Fruit fly (Drosophila melanogaster) whole organism, wandering third instar larva: Measurements from ENCODE around the gene Gba1a.

ENCODE experiments used
- Abd-B ChIP-seq: fragments of >200 bp; optimal IDR thresholded peaks from 2 replicates; lab custom pipeline; 2017; ENCODE audit warnings: missing biosample characterization, missing genetic modification characterization
- CG32264 ChIP-seq: fragments of 200-800 bp; sonication (Bioruptor generic); optimal IDR thresholded peaks from 2 replicates; lab custom pipeline; 2016; ENCODE audit warnings: missing biosample characterization, missing genetic modification characterization
- CG9705 ChIP-seq: fragments of 200-800 bp; sonication (Bioruptor generic); optimal IDR thresholded peaks from 2 replicates; lab custom pipeline; 2018; ENCODE audit warnings: missing biosample characterization, mild to moderate bottlenecking, missing genetic modification characterization
- CrebA ChIP-seq: fragments of 200-800 bp; sonication (Bioruptor generic); optimal IDR thresholded peaks from 2 replicates; lab custom pipeline; 2016; ENCODE audit warnings: missing biosample characterization, mild to moderate bottlenecking, missing genetic modification characterization, borderline replicate concordance
- Dfd ChIP-seq: fragments of >200 bp; optimal IDR thresholded peaks from 2 replicates; lab custom pipeline; 2017; ENCODE audit warnings: missing biosample characterization, missing genetic modification characterization
- Dif ChIP-seq: fragments of 200-275, 200-300 bp; sonication (Bioruptor generic); optimal IDR thresholded peaks from 2 replicates; lab custom pipeline; 2018; ENCODE audit warnings: missing biosample characterization, missing genetic modification characterization; ENCODE audit not compliant: partially characterized antibody
- GATAd ChIP-seq: sonication (Bioruptor generic); optimal IDR thresholded peaks from 2 replicates; lab custom pipeline; 2016; ENCODE audit warnings: missing biosample characterization, missing genetic modification characterization
- HLH106 ChIP-seq: fragments of 200-800 bp; optimal IDR thresholded peaks from 3 replicates; lab custom pipeline; 2019; ENCODE audit warnings: missing biosample characterization, mild to moderate bottlenecking, missing genetic modification characterization, moderate library complexity
- Hnf4 ChIP-seq: fragments of 200-800 bp; sonication (Bioruptor generic); optimal IDR thresholded peaks from 2 replicates; lab custom pipeline; 2016; ENCODE audit warnings: missing biosample characterization, mild to moderate bottlenecking, missing genetic modification characterization
- Hr78 ChIP-seq: fragments of >200 bp; optimal IDR thresholded peaks from 2 replicates; lab custom pipeline; 2017; ENCODE audit warnings: missing biosample characterization, missing genetic modification characterization
- Hr83 ChIP-seq: fragments of 200-300 bp; sonication (Bioruptor generic); optimal IDR thresholded peaks from 2 replicates; lab custom pipeline; 2016; ENCODE audit warnings: missing biosample characterization, mild to moderate bottlenecking, missing genetic modification characterization, moderate library complexity; ENCODE audit not compliant: poor library complexity, severe bottlenecking
- Jra ChIP-seq: sonication (Bioruptor generic); optimal IDR thresholded peaks from 2 replicates; lab custom pipeline; 2016; ENCODE audit warnings: missing biosample characterization, missing genetic modification characterization
- Mio ChIP-seq: sonication (Bioruptor generic); optimal IDR thresholded peaks from 2 replicates; lab custom pipeline; 2016; ENCODE audit warnings: missing biosample characterization, missing genetic modification characterization
- Myc ChIP-seq: fragments of >200 bp; optimal IDR thresholded peaks from 2 replicates; lab custom pipeline; 2017
- N ChIP-seq: fragments of >200 bp; optimal IDR thresholded peaks from 2 replicates; lab custom pipeline; 2018; ENCODE audit warnings: missing biosample characterization, missing external identifiers, missing genetic modification characterization
- OdsH ChIP-seq: fragments of 200-800 bp; sonication (Bioruptor generic); optimal IDR thresholded peaks from 2 replicates; lab custom pipeline; 2016; ENCODE audit warnings: missing biosample characterization, mild to moderate bottlenecking, missing genetic modification characterization
- Rel ChIP-seq, 2 experiments: fragments of 200-800 bp; sonication (Bioruptor generic) in 1 of 2; optimal IDR thresholded peaks; 2 replicates in 1 of 2; 3 replicates in 1 of 2; lab custom pipeline; 2016 to 2019; ENCODE audit warnings: mild to moderate bottlenecking in 2 of 2, missing biosample characterization in 2 of 2, missing genetic modification characterization in 2 of 2, moderate library complexity in 1 of 2
- Sp1 ChIP-seq: fragments of 200-800 bp; sonication (Bioruptor generic); optimal IDR thresholded peaks from 3 replicates; lab custom pipeline; 2019; ENCODE audit warnings: missing biosample characterization, mild to moderate bottlenecking, missing genetic modification characterization, moderate library complexity
- Vsx2 ChIP-seq: fragments of 200-300, 225-300 bp; sonication (Bioruptor generic); optimal IDR thresholded peaks from 2 replicates; lab custom pipeline; 2018; ENCODE audit warnings: missing biosample characterization, missing genetic modification characterization; ENCODE audit not compliant: partially characterized antibody
- br ChIP-seq: fragments of 200-800 bp; sonication (Bioruptor generic); optimal IDR thresholded peaks from 2 replicates; lab custom pipeline; 2016; ENCODE audit warnings: missing biosample characterization, missing genetic modification characterization
- brk ChIP-seq: fragments of 200-800 bp; sonication (Bioruptor generic); optimal IDR thresholded peaks from 2 replicates; lab custom pipeline; 2016; ENCODE audit warnings: missing biosample characterization, mild to moderate bottlenecking, missing genetic modification characterization
- dl ChIP-seq, 2 experiments: fragments of 175-275, 200-275 bp in 1 of 2; fragments of 200-275 bp in 1 of 2; sonication (Bioruptor generic); optimal IDR thresholded peaks; lab custom pipeline; 2018; ENCODE audit warnings: mild to moderate bottlenecking in 2 of 2, missing biosample characterization in 2 of 2, missing genetic modification characterization in 2 of 2, moderate library complexity in 2 of 2; ENCODE audit not compliant: partially characterized antibody in 2 of 2, insufficient read depth in 1 of 2
- dmrt93B ChIP-seq: fragments of 200-800 bp; sonication (Bioruptor generic); optimal IDR thresholded peaks from 2 replicates; lab custom pipeline; 2018; ENCODE audit warnings: missing biosample characterization, mild to moderate bottlenecking, missing genetic modification characterization
- dsf ChIP-seq: sonication (Bioruptor generic); optimal IDR thresholded peaks from 2 replicates; lab custom pipeline; 2016; ENCODE audit warnings: missing biosample characterization, missing genetic modification characterization, borderline replicate concordance
- ey ChIP-seq: fragments of 200-800 bp; sonication (Bioruptor generic); optimal IDR thresholded peaks from 2 replicates; lab custom pipeline; 2016; ENCODE audit warnings: missing biosample characterization, missing genetic modification characterization
- foxo ChIP-seq, 2 experiments: fragments of 200-800 bp; sonication (Bioruptor generic); optimal IDR thresholded peaks; 2 replicates in 1 of 2; 3 replicates in 1 of 2; lab custom pipeline; 2016 to 2017; ENCODE audit warnings: missing biosample characterization in 2 of 2, missing genetic modification characterization in 2 of 2
- fru ChIP-seq: fragments of 200-800 bp; sonication (Bioruptor generic); optimal IDR thresholded peaks from 3 replicates; lab custom pipeline; 2016; ENCODE audit warnings: missing biosample characterization, mild to moderate bottlenecking, missing genetic modification characterization
- h ChIP-seq: fragments of 200-800 bp; sonication (Bioruptor generic); optimal IDR thresholded peaks from 3 replicates; lab custom pipeline; 2016; ENCODE audit warnings: missing biosample characterization, mild to moderate bottlenecking, missing genetic modification characterization
- jim ChIP-seq: fragments of 175-275, 200-325 bp; sonication (Bioruptor generic); optimal IDR thresholded peaks from 2 replicates; lab custom pipeline; 2016; ENCODE audit warnings: missing biosample characterization, mild to moderate bottlenecking, missing genetic modification characterization
- lola ChIP-seq: fragments of >200 bp; optimal IDR thresholded peaks from 2 replicates; lab custom pipeline; 2017; ENCODE audit warnings: missing biosample characterization, missing genetic modification characterization
- pan ChIP-seq: fragments of >200 bp; optimal IDR thresholded peaks from 2 replicates; lab custom pipeline; 2017
- psq ChIP-seq: fragments of 200-800 bp; sonication (Bioruptor generic); optimal IDR thresholded peaks from 3 replicates; lab custom pipeline; 2017; ENCODE audit warnings: missing biosample characterization, mild to moderate bottlenecking, missing genetic modification characterization, moderate library complexity
- rgr ChIP-seq: fragments of 200-800 bp; sonication (Bioruptor generic); optimal IDR thresholded peaks from 3 replicates; lab custom pipeline; 2016; ENCODE audit warnings: missing biosample characterization, mild to moderate bottlenecking, missing genetic modification characterization
- sage ChIP-seq: fragments of 200-800 bp; sonication (Bioruptor generic); optimal IDR thresholded peaks from 2 replicates; lab custom pipeline; 2016; ENCODE audit warnings: missing biosample characterization, mild to moderate bottlenecking, missing genetic modification characterization
- sv ChIP-seq: fragments of 200-800 bp; sonication (Bioruptor generic); optimal IDR thresholded peaks from 3 replicates; lab custom pipeline; 2016; ENCODE audit warnings: missing biosample characterization, missing genetic modification characterization
- tai ChIP-seq: sonication (Bioruptor generic); optimal IDR thresholded peaks from 2 replicates; lab custom pipeline; 2016; ENCODE audit warnings: missing biosample characterization, missing genetic modification characterization
- usp ChIP-seq: fragments of >200 bp; optimal IDR thresholded peaks from 2 replicates; lab custom pipeline; 2017; ENCODE audit warnings: missing biosample characterization, missing genetic modification characterization
- woc ChIP-seq: sonication (Bioruptor generic); optimal IDR thresholded peaks from 2 replicates; lab custom pipeline; 2016; ENCODE audit warnings: missing biosample characterization, mild to moderate bottlenecking, missing genetic modification characterization

The Gba1a gene

DNA sequence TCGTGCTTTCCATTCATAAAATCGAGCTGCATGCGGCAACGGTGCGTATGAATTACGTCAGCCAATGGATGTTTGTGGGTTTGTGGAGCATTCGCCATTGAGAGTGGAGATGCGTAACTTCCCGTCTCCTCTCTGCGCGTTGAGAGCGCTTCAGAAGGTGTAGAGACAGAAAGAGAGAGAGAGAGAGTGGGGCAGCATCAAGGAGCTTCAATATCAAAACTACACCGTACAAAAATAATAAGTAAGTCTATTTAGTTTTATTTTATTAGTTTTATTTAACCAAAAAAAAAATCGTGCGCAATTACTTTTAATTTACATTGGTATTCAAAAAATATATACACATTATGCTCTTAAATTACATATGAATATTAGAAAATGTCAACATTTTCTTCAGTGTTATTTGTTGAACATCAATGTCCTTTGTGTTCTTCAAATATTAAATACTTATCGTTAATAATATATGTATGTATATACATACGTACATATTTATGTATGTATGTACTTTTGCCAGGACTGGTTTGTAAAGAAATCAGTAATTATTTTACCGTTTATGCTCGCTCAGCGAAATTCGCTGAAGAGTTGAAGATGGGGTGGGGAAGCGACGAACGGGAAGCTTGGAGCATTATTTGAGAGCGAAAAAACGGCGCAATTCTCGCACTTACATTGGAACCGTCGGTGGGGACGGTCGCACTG is 22.4 kb downstream of the Gba1a start, which contains the start of gene CG10365:
TSS of gene CG10365 (plus strand) at position 652 of the 693 bp plus-strand sequence.
- TF ChIP-seq fru (GFP tag; lab: Kevin White, UChicago) (peak; percentile 81), woc (GFP tag; lab: Kevin White, UChicago) (peak; percentile 53), brk (GFP tag; lab: Kevin White, UChicago) (peak; percentile 69), psq (GFP tag; lab: Kevin White, UChicago) (peak; percentile 85), tai (GFP tag; lab: Kevin White, UChicago) (peak; percentile 7), Vsx2 (peak; percentile 18), Hr83 (GFP tag; lab: Kevin White, UChicago) (no peak), h (GFP tag; lab: Kevin White, UChicago) (peak; percentile 76), jim (GFP tag; lab: Kevin White, UChicago) (no peak), sage (GFP tag; lab: Kevin White, UChicago) (no peak), Myc (lab: Kevin White, UChicago) (no peak), dsf (GFP tag; lab: Kevin White, UChicago) (no peak), CrebA (GFP tag; lab: Kevin White, UChicago) (no peak), Jra (GFP tag; lab: Kevin White, UChicago) (no peak), br (GFP tag; lab: Kevin White, UChicago) (no peak), pan (lab: Kevin White, UChicago) (no peak), HLH106 (peak; percentile 76), dmrt93B (GFP tag; lab: Kevin White, UChicago) (peak; percentile 35), Dif (GFP tag; lab: Kevin White, UChicago) (peak; percentile 88), lola (GFP tag; lab: Kevin White, UChicago) (no peak), N (no peak), sv (GFP tag; lab: Kevin White, UChicago) (no peak), Dfd (no peak), CG9705 (GFP tag; lab: Kevin White, UChicago) (peak; percentile 21), Hr78 (GFP tag; lab: Kevin White, UChicago) (no peak), rgr (GFP tag; lab: Kevin White, UChicago) (peak; percentile 85), Abd-B (no peak), dl (GFP tag; optimal IDR thresholded peaks at IDR 0.05; lab: Kevin White, UChicago; ENCODE audit: insufficient read depth in 1 of 2, partially characterized antibody in 2 of 2) (peak; percentile 50 to 80), Sp1 (GFP tag; lab: Kevin White, UChicago) (peak; percentile 93), usp (no peak), GATAd (GFP tag; lab: Kevin White, UChicago) (no peak), ey (GFP tag; lab: Kevin White, UChicago) (peak; percentile 43), Rel (GFP tag; optimal IDR thresholded peaks at IDR 0.05; lab: Kevin White, UChicago) (no peak), Rel (tag; optimal IDR thresholded peaks at IDR 0.05; lab: Kevin White, UChicago) (peak; percentile 2), Mio (GFP tag; lab: Kevin White, UChicago) (no peak), foxo (GFP tag; optimal IDR thresholded peaks at IDR 0.05; lab: Kevin White, UChicago) (peak in 1 of 2 experiments; percentile 91), Hnf4 (GFP tag; lab: Kevin White, UChicago) (peak; percentile 52), CG32264 (no peak), OdsH (GFP tag; lab: Kevin White, UChicago) (peak; percentile 91)

dm6 chr3R:23723381-23724034 is 23.1 kb downstream of the Gba1a start:
- TF ChIP-seq Rel (GFP tag; optimal IDR thresholded peaks at IDR 0.05; lab: Kevin White, UChicago) (no peak), Rel (tag; optimal IDR thresholded peaks at IDR 0.05; lab: Kevin White, UChicago) (no peak), foxo (GFP tag; optimal IDR thresholded peaks at IDR 0.05; lab: Kevin White, UChicago) (peak in 1 of 2 experiments; percentile 51), psq (GFP tag; lab: Kevin White, UChicago) (no peak), Hnf4 (GFP tag; lab: Kevin White, UChicago) (no peak), Dif (GFP tag; lab: Kevin White, UChicago) (peak; percentile 74), N (no peak), usp (no peak), Mio (GFP tag; lab: Kevin White, UChicago) (no peak), lola (GFP tag; lab: Kevin White, UChicago) (no peak), CG32264 (no peak), Jra (GFP tag; lab: Kevin White, UChicago) (peak; percentile 17), tai (GFP tag; lab: Kevin White, UChicago) (peak; percentile 51), ey (GFP tag; lab: Kevin White, UChicago) (no peak), dsf (GFP tag; lab: Kevin White, UChicago) (no peak), Dfd (no peak), dmrt93B (GFP tag; lab: Kevin White, UChicago) (no peak), sv (GFP tag; lab: Kevin White, UChicago) (no peak), rgr (GFP tag; lab: Kevin White, UChicago) (peak; percentile 15), Abd-B (no peak), sage (GFP tag; lab: Kevin White, UChicago) (peak; percentile 34), OdsH (GFP tag; lab: Kevin White, UChicago) (no peak), Hr83 (GFP tag; lab: Kevin White, UChicago) (peak; percentile 70), woc (GFP tag; lab: Kevin White, UChicago) (no peak), CG9705 (GFP tag; lab: Kevin White, UChicago) (no peak), fru (GFP tag; lab: Kevin White, UChicago) (peak; percentile 24), Myc (lab: Kevin White, UChicago) (no peak), brk (GFP tag; lab: Kevin White, UChicago) (no peak), br (GFP tag; lab: Kevin White, UChicago) (peak; percentile 11), jim (GFP tag; lab: Kevin White, UChicago) (no peak), pan (lab: Kevin White, UChicago) (no peak), h (GFP tag; lab: Kevin White, UChicago) (peak; percentile 45), GATAd (GFP tag; lab: Kevin White, UChicago) (no peak), dl (GFP tag; optimal IDR thresholded peaks at IDR 0.05; lab: Kevin White, UChicago; ENCODE audit: insufficient read depth in 1 of 2, partially characterized antibody in 2 of 2) (peak; percentile 22 to 38), Sp1 (GFP tag; lab: Kevin White, UChicago) (peak; percentile 2), Hr78 (GFP tag; lab: Kevin White, UChicago) (no peak), CrebA (GFP tag; lab: Kevin White, UChicago) (no peak)
